Fruit fly (Drosophila melanogaster): ENCODE measurements around the gene side-VII.

side-VII gene

dm6 chr3R:9739793-9740192 is at the start of gene side-VII:
Gene side-VII (minus strand): TSS chr3R:9739979.
- TF ChIP-seq EcR (GFP tag; optimal IDR thresholded peaks at IDR 0.05) (no peak), CG8478 (optimal IDR thresholded peaks at IDR 0.05) (no peak), usp (GFP tag; optimal IDR thresholded peaks at IDR 0.05) (no peak), psq (optimal IDR thresholded peaks at IDR 0.05) (no peak), Dll (optimal IDR thresholded peaks at IDR 0.05) (no peak), pan (optimal IDR thresholded peaks at IDR 0.05) (no peak)

- no peak for TF ChIP-seq usp (GFP tag; optimal IDR thresholded peaks at IDR 0.05)
- TF ChIP-seq psq (optimal IDR thresholded peaks at IDR 0.05) = no peak
- TF ChIP-seq CG8478 (optimal IDR thresholded peaks at IDR 0.05) = peak; percentile 11
- no peak for TF ChIP-seq pan (optimal IDR thresholded peaks at IDR 0.05)
- no peak for TF ChIP-seq Dll (optimal IDR thresholded peaks at IDR 0.05)
- no peak for TF ChIP-seq EcR (GFP tag; optimal IDR thresholded peaks at IDR 0.05)
These were observed 44.7 kb upstream of the side-VII start, which contains the start of the genes MtnA and CG8500 for dm6 chr3R:9784341-9785062. Gene MtnA (minus strand): TSS chr3R:9784370. Gene CG8500 (plus strand): TSS chr3R:9784653.

DNA sequence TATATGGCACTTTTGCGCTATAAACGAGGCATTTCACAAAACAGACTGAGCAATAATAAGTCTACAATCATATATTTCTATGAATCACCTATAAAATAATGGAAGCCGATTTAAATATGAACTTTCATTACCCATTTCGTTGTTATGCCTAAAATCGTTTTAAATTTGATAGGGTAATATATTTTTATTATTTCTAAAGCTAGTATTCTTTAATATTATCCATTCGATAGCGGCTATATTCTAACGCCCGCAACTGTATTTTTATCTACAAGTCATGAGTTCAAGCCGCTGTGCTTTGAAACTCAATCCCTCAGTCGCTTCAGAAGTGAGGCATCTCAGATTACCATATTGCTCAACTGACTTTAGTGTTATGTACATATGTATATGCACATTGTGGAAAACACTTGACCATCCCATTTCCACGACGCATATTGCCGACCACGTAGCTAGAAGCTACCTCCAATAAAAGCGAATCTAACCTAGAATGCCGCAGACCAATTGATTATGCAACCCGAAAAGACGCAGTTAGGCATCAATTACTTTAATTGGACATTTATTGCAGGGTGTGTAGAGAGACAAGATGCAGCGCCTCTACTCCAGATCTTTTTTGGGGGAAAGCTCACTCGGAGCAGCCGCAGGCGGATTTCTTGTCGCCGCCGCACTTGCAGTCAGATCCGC is 43.6 kb upstream of the side-VII start:
- TF ChIP-seq usp (GFP tag; optimal IDR thresholded peaks at IDR 0.05) (no peak), psq (optimal IDR thresholded peaks at IDR 0.05) (no peak), EcR (GFP tag; optimal IDR thresholded peaks at IDR 0.05) (no peak), pan (optimal IDR thresholded peaks at IDR 0.05) (no peak), Dll (optimal IDR thresholded peaks at IDR 0.05) (no peak), CG8478 (optimal IDR thresholded peaks at IDR 0.05) (no peak)

- no peak for TF ChIP-seq Dll (optimal IDR thresholded peaks at IDR 0.05)
- TF ChIP-seq CG8478 (optimal IDR thresholded peaks at IDR 0.05) = no peak
- TF ChIP-seq usp (GFP tag; optimal IDR thresholded peaks at IDR 0.05) = no peak
- TF ChIP-seq psq (optimal IDR thresholded peaks at IDR 0.05) = no peak
- TF ChIP-seq pan (optimal IDR thresholded peaks at IDR 0.05) = no peak
- no peak for TF ChIP-seq EcR (GFP tag; optimal IDR thresholded peaks at IDR 0.05)
These were observed 40.0 kb upstream of the side-VII start, which contains the start of gene CG12947 for dm6 chr3R:9779764-9780163. Gene CG12947 (plus strand): TSS chr3R:9780064.

- TF ChIP-seq Dll (optimal IDR thresholded peaks at IDR 0.05) (no peak), psq (optimal IDR thresholded peaks at IDR 0.05) (no peak), EcR (GFP tag; optimal IDR thresholded peaks at IDR 0.05) (no peak), pan (optimal IDR thresholded peaks at IDR 0.05) (no peak), CG8478 (optimal IDR thresholded peaks at IDR 0.05) (no peak), usp (GFP tag; optimal IDR thresholded peaks at IDR 0.05) (no peak)
These were observed 38.2 kb upstream of the side-VII start, which contains the start of gene RpS29 for dm6 chr3R:9777941-9778360. Gene RpS29 (plus strand): TSS chr3R:9778042.

DNA sequence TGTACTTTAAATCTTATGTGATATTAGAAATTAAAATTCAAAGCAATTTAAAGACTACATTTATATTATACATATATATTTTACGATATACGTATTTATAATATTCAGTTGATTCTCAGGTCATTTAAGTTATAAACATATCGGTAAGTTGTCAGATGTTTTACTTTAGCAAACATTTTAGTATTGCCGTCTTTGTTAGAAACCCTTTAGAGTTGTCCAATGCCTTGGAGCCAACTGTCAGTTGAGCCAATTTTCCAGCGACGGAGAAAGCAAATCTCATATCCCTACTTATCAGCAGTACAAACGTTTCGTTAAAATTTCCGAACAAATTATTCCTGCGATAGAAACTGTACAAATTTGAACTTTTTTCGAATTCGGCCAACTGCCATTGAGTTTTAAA is 35.0 kb upstream of the side-VII start, which contains the start of gene topi:
TSS of gene topi (plus strand) at position 301 of the 400 bp plus-strand sequence.
- TF ChIP-seq psq (optimal IDR thresholded peaks at IDR 0.05) (no peak), pan (optimal IDR thresholded peaks at IDR 0.05) (no peak), Dll (optimal IDR thresholded peaks at IDR 0.05) (no peak), usp (GFP tag; optimal IDR thresholded peaks at IDR 0.05) (no peak), CG8478 (optimal IDR thresholded peaks at IDR 0.05) (no peak)

DNA sequence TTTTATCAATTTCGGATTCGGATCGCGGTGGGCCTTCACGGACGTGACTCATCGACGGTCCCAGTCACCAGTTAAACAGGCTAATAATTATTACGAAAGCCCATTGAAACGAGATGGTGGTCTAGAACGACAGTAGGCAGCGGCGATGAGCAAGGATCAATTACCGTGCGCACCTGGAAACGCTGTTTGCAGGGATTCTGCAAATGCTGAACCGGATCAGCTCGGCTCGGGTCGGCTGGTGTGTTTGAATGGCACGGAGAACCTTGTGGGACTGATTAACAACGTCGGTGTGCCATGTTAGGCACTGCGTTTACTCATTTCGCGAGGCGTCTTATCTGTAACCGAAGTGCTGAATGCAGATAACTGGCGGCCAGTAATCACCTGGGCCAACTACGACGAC is 34.4 kb upstream of the side-VII start, which contains the start of gene Whamy:
TSS of gene Whamy (minus strand) at position 273 of the 400 bp plus-strand sequence.
- TF ChIP-seq pan (optimal IDR thresholded peaks at IDR 0.05) (no peak), psq (optimal IDR thresholded peaks at IDR 0.05) (no peak), EcR (GFP tag; optimal IDR thresholded peaks at IDR 0.05) (no peak), CG8478 (optimal IDR thresholded peaks at IDR 0.05) (no peak), usp (GFP tag; optimal IDR thresholded peaks at IDR 0.05) (no peak), Dll (optimal IDR thresholded peaks at IDR 0.05) (no peak)

DNA sequence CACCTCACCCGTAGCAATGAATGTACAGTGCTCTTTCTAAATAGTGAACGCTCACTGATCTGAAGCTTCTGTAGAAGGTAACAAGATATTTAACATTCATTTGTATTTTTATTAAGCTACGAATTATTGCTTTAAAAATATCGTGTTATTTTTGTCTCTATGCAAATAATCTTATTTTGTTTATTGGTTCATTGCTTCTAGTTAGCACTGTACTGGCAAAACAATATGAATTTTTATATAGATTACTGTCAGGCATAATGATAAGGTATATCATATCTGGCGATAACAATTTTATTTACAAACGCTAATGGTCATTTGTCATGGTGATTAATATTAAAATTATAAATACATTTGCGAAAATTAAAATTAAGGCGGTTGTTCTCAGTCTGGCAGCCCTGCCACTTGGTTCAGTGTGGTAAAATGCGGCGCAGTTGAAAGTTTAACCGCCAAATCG is 31.8 kb upstream of the side-VII start, which contains the start of gene CG9471:
TSS of gene CG9471 (minus strand) at position 24 of the 454 bp plus-strand sequence.
- no peak for TF ChIP-seq pan (optimal IDR thresholded peaks at IDR 0.05)
- TF ChIP-seq Dll (optimal IDR thresholded peaks at IDR 0.05) = no peak
- no peak for TF ChIP-seq EcR (GFP tag; optimal IDR thresholded peaks at IDR 0.05)
- no peak for TF ChIP-seq CG8478 (optimal IDR thresholded peaks at IDR 0.05)
- TF ChIP-seq usp (GFP tag; optimal IDR thresholded peaks at IDR 0.05) = no peak
- no peak for TF ChIP-seq psq (optimal IDR thresholded peaks at IDR 0.05)

dm6 chr3R:9770127-9770526 is 30.3 kb upstream of the side-VII start:
- TF ChIP-seq CG8478 (optimal IDR thresholded peaks at IDR 0.05) = no peak
- no peak for TF ChIP-seq psq (optimal IDR thresholded peaks at IDR 0.05)
- TF ChIP-seq pan (optimal IDR thresholded peaks at IDR 0.05) = no peak
- TF ChIP-seq usp (GFP tag; optimal IDR thresholded peaks at IDR 0.05) = no peak
- TF ChIP-seq Dll (optimal IDR thresholded peaks at IDR 0.05) = no peak
- TF ChIP-seq EcR (GFP tag; optimal IDR thresholded peaks at IDR 0.05) = no peak

dm6 chr3R:9768884-9769283 is 29.1 kb upstream of the side-VII start, which contains the start of gene MED6:
Gene MED6 (minus strand): TSS chr3R:9768984.
- no peak for TF ChIP-seq usp (GFP tag; optimal IDR thresholded peaks at IDR 0.05)
- TF ChIP-seq psq (optimal IDR thresholded peaks at IDR 0.05) = no peak
- TF ChIP-seq Dll (optimal IDR thresholded peaks at IDR 0.05) = no peak

DNA sequence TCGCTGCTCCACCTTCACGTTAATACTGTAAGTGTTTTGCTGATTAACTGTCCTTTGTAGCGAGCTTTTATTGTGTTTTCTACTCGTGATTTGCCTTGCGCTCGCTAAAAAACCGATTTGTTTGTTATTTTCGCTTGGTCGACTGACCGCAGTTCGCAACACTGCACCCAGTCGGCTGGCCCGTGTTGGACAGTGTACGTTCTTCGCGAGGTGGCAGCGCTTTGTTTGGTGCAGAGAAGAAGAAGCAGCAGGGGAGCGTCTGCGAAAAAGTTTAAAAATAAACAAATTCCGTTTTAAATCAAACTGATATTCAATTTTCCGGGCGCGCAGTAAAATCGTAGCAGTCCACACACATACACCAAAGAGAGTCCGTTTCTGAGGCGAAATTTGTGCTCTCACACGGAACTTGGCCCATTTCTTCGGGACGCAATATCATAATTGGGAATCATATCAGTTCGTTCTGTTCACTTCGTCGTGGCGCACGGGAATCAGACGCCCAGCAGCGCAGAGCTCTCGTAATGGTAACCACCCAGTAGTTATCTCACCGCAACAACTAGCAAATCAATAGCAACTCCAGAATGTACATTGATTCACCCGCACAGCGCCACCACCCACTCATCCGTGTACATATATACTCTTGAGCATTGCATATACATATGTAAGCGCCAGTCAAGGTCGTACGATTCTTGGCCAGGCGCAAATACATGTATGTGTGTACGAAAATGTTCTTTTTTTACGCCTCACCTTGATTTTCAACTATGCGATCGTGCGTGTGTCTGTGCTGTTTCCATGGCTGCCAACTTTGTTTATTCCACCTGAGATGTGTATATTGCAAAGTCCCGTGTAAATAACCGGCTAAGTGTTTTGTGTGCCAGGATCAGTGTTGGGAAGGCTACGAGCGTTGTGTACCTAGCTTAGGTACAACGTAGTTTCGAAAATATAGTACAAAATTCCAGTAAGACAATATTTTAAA is 28.1 kb upstream of the side-VII start, which contains the start of gene Naa80:
TSS of gene Naa80 (plus strand) at position 215 of the 973 bp plus-strand sequence.
- TF ChIP-seq pan (optimal IDR thresholded peaks at IDR 0.05) (no peak), Dll (optimal IDR thresholded peaks at IDR 0.05) (no peak), CG8478 (optimal IDR thresholded peaks at IDR 0.05) (no peak), psq (optimal IDR thresholded peaks at IDR 0.05) (no peak), usp (GFP tag; optimal IDR thresholded peaks at IDR 0.05) (no peak), EcR (GFP tag; optimal IDR thresholded peaks at IDR 0.05) (no peak)
